Fruit fly (Drosophila melanogaster): ENCODE results near the gene eya.

eya gene

DNA sequence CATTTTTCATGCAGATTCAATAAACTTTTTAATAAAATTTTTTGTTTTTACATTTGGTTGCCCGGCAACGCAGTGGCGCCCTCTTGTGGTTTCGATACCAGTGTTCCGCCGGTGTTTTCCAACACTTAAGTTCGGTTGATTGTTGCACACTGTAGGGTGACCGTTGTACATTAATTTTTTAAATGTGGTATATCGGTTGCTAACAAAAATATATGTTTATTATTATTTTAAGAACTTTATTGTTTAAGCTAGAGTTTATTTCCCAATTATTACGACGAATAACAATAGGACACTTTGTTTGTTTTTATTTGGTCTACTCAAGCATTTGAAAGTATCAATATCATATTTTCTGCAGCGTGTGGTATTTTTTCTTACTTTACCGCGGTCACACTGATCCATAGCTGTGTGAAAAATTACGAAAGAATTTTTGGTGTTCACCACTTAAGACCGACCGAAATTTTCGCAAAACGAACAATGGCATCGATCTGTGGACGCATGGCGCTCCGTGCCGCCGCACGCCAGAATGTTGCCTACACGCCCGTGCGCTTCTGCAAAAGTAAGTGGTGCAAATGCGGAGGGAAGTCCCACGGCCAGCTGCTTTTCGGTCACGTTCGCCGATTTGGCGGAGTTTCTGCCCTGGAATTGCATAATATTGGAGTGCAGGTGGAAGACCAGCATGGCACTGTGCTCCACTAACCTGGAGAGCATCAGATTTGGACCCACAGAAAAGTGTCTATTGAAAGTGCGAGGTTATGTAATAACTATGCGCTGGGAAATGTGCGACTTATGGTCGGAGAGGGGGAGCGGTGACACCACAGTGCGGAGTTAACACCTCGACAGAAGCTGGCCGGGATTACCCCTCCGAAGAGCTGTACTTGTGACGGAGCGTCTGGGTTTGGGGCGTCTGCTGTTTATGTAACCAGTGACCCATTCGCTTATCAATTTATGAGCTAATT is 10.9 kb upstream of the eya start, which contains the start of the genes IFT52 and COX5B (continued):
- peak; percentile 53 for TF ChIP-seq vri (GFP tag; optimal IDR thresholded peaks at IDR 0.05)
- TF ChIP-seq CG1621 (tag; optimal IDR thresholded peaks at IDR 0.05): no peak
- no peak for TF ChIP-seq CG8119 (GFP tag; IDR thresholded peaks at IDR 0.05)
- no peak for TF ChIP-seq spab (GFP tag; optimal IDR thresholded peaks at IDR 0.05)
- peak; percentile 35 for TF ChIP-seq Sox15 (GFP tag; optimal IDR thresholded peaks at IDR 0.05)
- TF ChIP-seq CG10669 (GFP tag; optimal IDR thresholded peaks at IDR 0.05): no peak
- no peak for TF ChIP-seq CG6808 (GFP tag; optimal IDR thresholded peaks at IDR 0.05)
- peak; percentile 15 for TF ChIP-seq Eip75B (GFP tag; optimal IDR thresholded peaks at IDR 0.05)
- no peak for TF ChIP-seq net (GFP tag; optimal IDR thresholded peaks at IDR 0.05)
- no peak for TF ChIP-seq fd85E (GFP tag; optimal IDR thresholded peaks at IDR 0.05)
- no peak for TF ChIP-seq Eip93F (GFP tag; optimal IDR thresholded peaks at IDR 0.05)
- TF ChIP-seq CG32006 (GFP tag; optimal IDR thresholded peaks at IDR 0.05): peak; percentile 16
- TF ChIP-seq Blimp-1 (GFP tag; optimal IDR thresholded peaks at IDR 0.05): no peak
- TF ChIP-seq CG6792 (GFP tag; optimal IDR thresholded peaks at IDR 0.05): peak; percentile 8
- TF ChIP-seq CG16779 (tag; optimal IDR thresholded peaks at IDR 0.05): no peak
- TF ChIP-seq CG10631 (GFP tag; optimal IDR thresholded peaks at IDR 0.05): no peak
- TF ChIP-seq CG8319 (GFP tag; optimal IDR thresholded peaks at IDR 0.05): peak; percentile 29
- TF ChIP-seq CG3032 (tag; optimal IDR thresholded peaks at IDR 0.05): peak; percentile 29
- peak; percentile 57 for TF ChIP-seq Hr39 (GFP tag; optimal IDR thresholded peaks at IDR 0.05)
- no peak for TF ChIP-seq CG6163 (GFP tag; IDR thresholded peaks at IDR 0.05)
- peak; percentile 55 for TF ChIP-seq Met (GFP tag; optimal IDR thresholded peaks at IDR 0.05)
- TF ChIP-seq Hr4 (GFP tag; optimal IDR thresholded peaks at IDR 0.05): peak; percentile 16
- no peak for TF ChIP-seq CG15336 (GFP tag; IDR thresholded peaks at IDR 0.05)
- TF ChIP-seq CG11762 (GFP tag; optimal IDR thresholded peaks at IDR 0.05; ENCODE audit: insufficient read depth): no peak
- no peak for TF ChIP-seq Gug (GFP tag; IDR thresholded peaks at IDR 0.05)
- TF ChIP-seq fd59A (GFP tag; optimal IDR thresholded peaks at IDR 0.05): no peak
- TF ChIP-seq CG3919 (GFP tag; optimal IDR thresholded peaks at IDR 0.05): peak; percentile 77
- peak; percentile 15 for TF ChIP-seq fkh (GFP tag; optimal IDR thresholded peaks at IDR 0.05)
- peak; percentile 9 for TF ChIP-seq CG34406 (GFP tag; optimal IDR thresholded peaks at IDR 0.05)

DNA sequence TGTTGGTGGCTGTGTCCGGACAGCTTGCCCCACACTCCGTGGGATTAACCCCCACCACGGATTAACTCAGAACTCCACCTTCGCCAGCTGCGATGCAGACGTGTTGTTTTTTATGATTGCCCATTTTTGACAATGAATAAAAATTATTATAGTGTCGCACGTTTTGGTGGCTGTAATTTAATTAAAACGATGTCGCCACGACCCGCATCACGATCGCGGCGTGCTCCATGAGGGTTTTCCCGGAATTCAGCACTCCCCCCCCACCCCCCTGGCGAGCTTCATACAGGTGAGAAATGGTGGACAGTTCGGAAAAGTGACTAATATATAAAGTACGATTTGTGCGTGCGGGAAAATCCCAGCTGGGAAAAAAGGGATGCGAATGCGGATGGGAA is 7.0 kb upstream of the eya start:
- TF ChIP-seq CG10669 (GFP tag; optimal IDR thresholded peaks at IDR 0.05) (no peak), pdm3 (GFP tag; optimal IDR thresholded peaks at IDR 0.05) (no peak), Lpt (GFP tag; optimal IDR thresholded peaks at IDR 0.05) (no peak), dac (GFP tag; optimal IDR thresholded peaks at IDR 0.05) (no peak), topi (GFP tag; optimal IDR thresholded peaks at IDR 0.05) (no peak), Sox102F (GFP tag; optimal IDR thresholded peaks at IDR 0.05) (no peak), Smox (GFP tag; optimal IDR thresholded peaks at IDR 0.05) (no peak), Gug (GFP tag; IDR thresholded peaks at IDR 0.05) (no peak), CG6808 (GFP tag; optimal IDR thresholded peaks at IDR 0.05) (no peak), dsx (GFP tag; optimal IDR thresholded peaks at IDR 0.05; ENCODE audit: poor library complexity, severe bottlenecking) (no peak), CG9139 (GFP tag; optimal IDR thresholded peaks at IDR 0.05) (no peak), CG8119 (GFP tag; IDR thresholded peaks at IDR 0.05) (no peak), Ets21C (GFP tag; optimal IDR thresholded peaks at IDR 0.05) (no peak), CG4318 (GFP tag; optimal IDR thresholded peaks at IDR 0.05) (no peak), Eip93F (GFP tag; optimal IDR thresholded peaks at IDR 0.05) (no peak), Hr38 (GFP tag; optimal IDR thresholded peaks at IDR 0.05) (no peak), CG15336 (GFP tag; IDR thresholded peaks at IDR 0.05) (no peak), CG6792 (GFP tag; optimal IDR thresholded peaks at IDR 0.05) (no peak), CG16779 (tag; optimal IDR thresholded peaks at IDR 0.05) (no peak)

Measured in whole organism, prepupa.